Fruit fly (Drosophila melanogaster) whole organism, embryonic: Measurements from ENCODE around the gene CG14113.

ENCODE experiments used
- Atf6 ChIP-seq: fragments of 200-800 bp; sonication (Bioruptor generic); IDR thresholded peaks from 2 replicates; pipeline ENCODE4 v1.3.6; 2022; ENCODE audit warnings: missing biosample characterization, missing genetic modification characterization
- CG10274 ChIP-seq: fragments of 200-800 bp; sonication (Bioruptor generic); optimal IDR thresholded peaks from 3 replicates; lab custom pipeline; 2017; ENCODE audit warnings: missing biosample characterization, mild to moderate bottlenecking, missing genetic modification characterization
- CG11504 ChIP-seq: fragments of 200-800 bp; sonication (Bioruptor generic); optimal IDR thresholded peaks from 3 replicates; lab custom pipeline; 2019; ENCODE audit warnings: missing biosample characterization, mild to moderate bottlenecking, missing genetic modification characterization, moderate library complexity
- CG12219 ChIP-seq: fragments of 200-800 bp; sonication (Bioruptor generic); optimal IDR thresholded peaks from 3 replicates; lab custom pipeline; 2018; ENCODE audit warnings: missing biosample characterization, mild to moderate bottlenecking, missing genetic modification characterization
- CG13424 ChIP-seq: fragments of 200-800 bp; sonication (Bioruptor generic); optimal IDR thresholded peaks from 2 replicates; lab custom pipeline; 2019; ENCODE audit warnings: missing biosample characterization, mild to moderate bottlenecking, missing genetic modification characterization, moderate library complexity
- CG13894 ChIP-seq: fragments of 200-800 bp; sonication (Bioruptor generic); optimal IDR thresholded peaks from 3 replicates; lab custom pipeline; 2018; ENCODE audit warnings: missing biosample characterization, mild to moderate bottlenecking, missing genetic modification characterization, moderate library complexity
- CG1647 ChIP-seq: fragments of 200-800 bp; sonication (Bioruptor generic); optimal IDR thresholded peaks from 3 replicates; lab custom pipeline; 2016; ENCODE audit warnings: missing biosample characterization, missing genetic modification characterization
- CG17612 ChIP-seq: fragments of 200-800 bp; sonication (Bioruptor generic); IDR thresholded peaks from 2 replicates; pipeline ENCODE4 v1.3.6; 2022; ENCODE audit warnings: missing biosample characterization, missing genetic modification characterization
- CG2199 ChIP-seq: fragments of 200-800 bp; sonication (Bioruptor generic); IDR thresholded peaks from 3 replicates; pipeline ENCODE4 v1.3.6; 2022; ENCODE audit warnings: missing biosample characterization, missing genetic modification characterization
- CG32532 ChIP-seq: fragments of 200-800 bp; sonication (Bioruptor generic); IDR thresholded peaks from 2 replicates; pipeline ENCODE4 v1.3.6; 2022; ENCODE audit warnings: missing biosample characterization, missing genetic modification characterization
- CG6791 ChIP-seq: fragments of 200-800 bp; sonication (Bioruptor generic); IDR thresholded peaks from 3 replicates; pipeline ENCODE4 v1.3.6; 2022; ENCODE audit warnings: missing biosample characterization, missing genetic modification characterization; ENCODE audit not compliant: partially characterized antibody
- CG6813 ChIP-seq: fragments of 200-800 bp; sonication (Bioruptor generic); optimal IDR thresholded peaks from 2 replicates; lab custom pipeline; 2017; ENCODE audit warnings: missing biosample characterization, missing genetic modification characterization, mild to moderate bottlenecking, moderate library complexity, missing genetic modification reagents
- CG8478 ChIP-seq: fragments of >200 bp; optimal IDR thresholded peaks from 2 replicates; lab custom pipeline; 2018
- CG9797 ChIP-seq: fragments of 200-800 bp; sonication (Bioruptor generic); optimal IDR thresholded peaks from 3 replicates; lab custom pipeline; 2018; ENCODE audit warnings: missing biosample characterization, mild to moderate bottlenecking, missing genetic modification characterization
- CTCF ChIP-seq: fragments of 200-800 bp; sonication (Bioruptor generic); optimal IDR thresholded peaks from 2 replicates; lab custom pipeline; 2017; ENCODE audit warnings: missing biosample characterization, mild to moderate bottlenecking, missing genetic modification characterization, moderate library complexity
- Camta ChIP-seq: fragments of 200-800 bp; sonication (Bioruptor generic); optimal IDR thresholded peaks from 2 replicates; lab custom pipeline; 2016; ENCODE audit warnings: missing biosample characterization, missing genetic modification characterization
- Dad ChIP-seq: fragments of 200-800 bp; sonication (Bioruptor generic); optimal IDR thresholded peaks from 3 replicates; lab custom pipeline; 2016; ENCODE audit warnings: missing biosample characterization, missing genetic modification characterization
- E2f1 ChIP-seq: fragments of 200-800 bp; sonication (Bioruptor generic); IDR thresholded peaks from 2 replicates; pipeline ENCODE4 v1.3.6; 2022; ENCODE audit warnings: missing biosample characterization, missing genetic modification characterization
- Elba2 ChIP-seq: fragments of 200-800 bp; sonication (Bioruptor generic); optimal IDR thresholded peaks from 3 replicates; lab custom pipeline; 2016; ENCODE audit warnings: missing biosample characterization, missing genetic modification characterization
- Ets65A ChIP-seq: fragments of 200-800 bp; sonication (Bioruptor generic); peaks from one replicate; lab custom pipeline; 2016; ENCODE audit warnings: missing biosample characterization, missing genetic modification characterization
- Lhr ChIP-seq: fragments of 200-800 bp; sonication (Bioruptor generic); optimal IDR thresholded peaks from 3 replicates; lab custom pipeline; 2017; ENCODE audit warnings: mild to moderate bottlenecking, missing biosample characterization, missing genetic modification reagents, missing genetic modification characterization
- Med ChIP-seq: fragments of 200-800 bp; sonication (Bioruptor generic); peaks from one replicate; lab custom pipeline; 2016; ENCODE audit warnings: missing biosample characterization, missing genetic modification characterization, mild to moderate bottlenecking, inconsistent platforms, moderate library complexity
- Pdp1 ChIP-seq, 2 experiments: fragments of 200-800 bp; sonication (Bioruptor generic); optimal IDR thresholded peaks; 3 replicates each; lab custom pipeline; 2016; ENCODE audit warnings: missing biosample characterization in 2 of 2, missing genetic modification characterization in 2 of 2, mild to moderate bottlenecking in 1 of 2, moderate library complexity in 1 of 2
- amos ChIP-seq: fragments of 200-800 bp; sonication (Bioruptor generic); IDR thresholded peaks from 2 replicates; pipeline ENCODE4 v1.3.6; 2022; ENCODE audit warnings: missing biosample characterization, missing genetic modification characterization; ENCODE audit not compliant: partially characterized antibody
- br ChIP-seq: fragments of >200 bp; optimal IDR thresholded peaks from 2 replicates; lab custom pipeline; 2017
- cad ChIP-seq: fragments of >200 bp; optimal IDR thresholded peaks from 2 replicates; lab custom pipeline; 2017; ENCODE audit warnings: missing biosample characterization, missing genetic modification characterization
- crp ChIP-seq, 2 experiments: fragments of 200-800 bp; sonication (Bioruptor generic); optimal IDR thresholded peaks; 2 replicates in 1 of 2; 3 replicates in 1 of 2; lab custom pipeline; 2017; ENCODE audit warnings: missing biosample characterization in 2 of 2, missing genetic modification characterization in 2 of 2, mild to moderate bottlenecking in 1 of 2, moderate library complexity in 1 of 2
- dati ChIP-seq: fragments of 200-800 bp; sonication (Bioruptor generic); IDR thresholded peaks from 2 replicates; pipeline ENCODE4 v1.3.6; 2022; ENCODE audit warnings: missing biosample characterization, missing genetic modification characterization
- esg ChIP-seq: fragments of 200-800 bp; sonication (Bioruptor generic); conservative IDR thresholded peaks from 2 replicates; pipeline ENCODE4 v1.3.6; 2022; ENCODE audit warnings: missing biosample characterization, missing genetic modification characterization
- fd3F ChIP-seq: fragments of 200-800 bp; sonication (Bioruptor generic); optimal IDR thresholded peaks from 2 replicates; lab custom pipeline; 2018; ENCODE audit warnings: missing biosample characterization, mild to moderate bottlenecking, missing genetic modification characterization, moderate library complexity
- gsb ChIP-seq: fragments of 200-800 bp; sonication (Bioruptor generic); IDR thresholded peaks from 2 replicates; pipeline ENCODE4 v1.3.6; 2022; ENCODE audit warnings: missing biosample characterization, missing genetic modification characterization
- knrl ChIP-seq: fragments of 200-800 bp; sonication (Bioruptor generic); IDR thresholded peaks from 3 replicates; pipeline ENCODE4 v1.3.6; 2022; ENCODE audit warnings: missing biosample characterization, missing genetic modification characterization; ENCODE audit not compliant: partially characterized antibody
- nerfin-1 ChIP-seq: fragments of 200-800 bp; sonication (Bioruptor generic); optimal IDR thresholded peaks from 3 replicates; lab custom pipeline; 2019; ENCODE audit warnings: missing biosample characterization, mild to moderate bottlenecking, missing genetic modification characterization, moderate library complexity
- nmo ChIP-seq: fragments of 200-800 bp; sonication (Bioruptor generic); optimal IDR thresholded peaks from 2 replicates; lab custom pipeline; 2018; ENCODE audit warnings: missing biosample characterization, mild to moderate bottlenecking, missing genetic modification characterization, moderate library complexity
- sens-2 ChIP-seq: fragments of 200-800 bp; sonication (Bioruptor generic); IDR thresholded peaks from 2 replicates; pipeline ENCODE4 v1.3.6; 2022; ENCODE audit warnings: missing biosample characterization, missing genetic modification characterization
- stwl ChIP-seq: fragments of 200-800 bp; sonication (Bioruptor generic); optimal IDR thresholded peaks from 3 replicates; lab custom pipeline; 2018; ENCODE audit warnings: missing biosample characterization, mild to moderate bottlenecking, missing genetic modification characterization, moderate library complexity
- zen2 ChIP-seq: fragments of 200-800 bp; sonication (Bioruptor generic); IDR thresholded peaks from 3 replicates; pipeline ENCODE4 v1.3.6; 2022; ENCODE audit warnings: missing biosample characterization, missing genetic modification characterization; ENCODE audit not compliant: partially characterized antibody

The CG14113 gene

DNA sequence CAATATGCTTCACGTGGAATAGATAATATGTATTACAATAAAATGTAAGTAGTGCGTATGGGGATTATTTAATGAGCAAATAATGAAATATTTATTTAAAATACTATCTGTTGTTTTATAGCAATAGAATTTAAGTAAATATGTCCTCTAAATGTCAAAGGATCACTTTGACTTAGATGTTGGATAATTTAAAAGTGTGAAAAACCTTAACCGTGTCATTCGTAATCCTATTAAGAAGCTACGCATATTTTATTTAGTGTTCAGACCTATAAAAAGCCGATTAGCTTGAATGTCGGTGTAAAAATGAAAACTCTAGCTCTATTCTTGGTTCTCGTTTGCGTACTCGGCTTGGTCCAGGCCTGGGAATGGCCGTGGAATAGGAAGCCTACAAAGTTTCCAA, 27.6 kb upstream of the CG14113 start, which contains the start of gene SP:
SP (plus strand) TSS at position 301 of the 400 bp plus-strand sequence.
- TF ChIP-seq CG1647 (GFP tag; lab: Kevin White, UChicago) (no peak), Pdp1 (GFP tag; optimal IDR thresholded peaks at IDR 0.05; lab: Kevin White, UChicago) (no peak), esg (GFP tag; lab: Robert Waterston, UW) (no peak), E2f1 (no peak), CG10274 (GFP tag; lab: Kevin White, UChicago) (no peak), CG6791 (GFP tag; lab: Robert Waterston, UW) (no peak), fd3F (no peak), CTCF (no peak), CG32532 (GFP tag; lab: Robert Waterston, UW) (no peak), nerfin-1 (tag; lab: Kevin White, UChicago) (no peak)

DNA sequence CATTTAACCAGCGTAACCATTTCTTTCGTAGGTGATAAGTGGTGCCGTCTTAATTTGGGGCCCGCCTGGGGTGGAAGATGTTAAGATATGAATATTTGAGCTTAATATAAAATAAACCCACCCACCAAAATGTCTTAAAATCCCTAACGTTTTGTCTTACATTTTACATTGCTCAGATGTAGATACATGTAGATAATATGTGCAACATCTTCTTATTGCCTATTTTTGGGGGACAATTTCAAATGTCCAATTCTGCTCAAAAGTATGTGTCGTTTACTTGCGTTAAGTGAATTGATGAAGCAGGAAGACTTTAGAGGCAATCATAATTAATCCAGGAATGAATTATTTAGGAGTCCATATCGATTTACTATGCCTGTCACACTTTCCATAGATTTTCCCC, 27.1 kb upstream of the CG14113 start:
- TF ChIP-seq Atf6 (no peak), zen2 (peak; percentile 11; the same call in 1 of the 3 replicates), knrl (GFP tag; lab: Robert Waterston, UW) (peak; percentile 39; the same call in 2 of the 3 replicates), amos (GFP tag; lab: Robert Waterston, UW) (peak; percentile 59), gsb (no peak), CG17612 (peak; percentile 16; the same call in 1 of the 2 replicates), CG11504 (tag; lab: Kevin White, UChicago) (peak; percentile 16), Elba2 (GFP tag; lab: Kevin White, UChicago) (no peak), crp (GFP tag; optimal IDR thresholded peaks at IDR 0.05; lab: Kevin White, UChicago) (no peak), CTCF (peak; percentile 69), Lhr (GFP tag; lab: Kevin White, UChicago) (no peak), Med (GFP tag; lab: Kevin White, UChicago) (peak; percentile 6), stwl (tag; lab: Kevin White, UChicago) (peak; percentile 67), CG12219 (no peak), CG13894 (no peak), CG6791 (GFP tag; lab: Robert Waterston, UW) (peak; percentile 57; the same call in 2 of the 3 replicates), CG9797 (GFP tag; lab: Kevin White, UChicago) (no peak), Dad (GFP tag; lab: Kevin White, UChicago) (no peak), CG2199 (GFP tag; lab: Robert Waterston, UW) (0 out of 3 replicates have a peak, but pooled peaks have one; percentile 50)
- TF ChIP-seq, all 482 proteins: peak for 10

dm6 chr3L:13312250-13312649, 16.7 kb upstream of the CG14113 start:
- TF ChIP-seq sens-2 (GFP tag; lab: Robert Waterston, UW) (0 out of 2 replicates have a peak, but pooled peaks have one; percentile 24), CG13424 (tag; lab: Kevin White, UChicago) (no peak), br (lab: Kevin White, UChicago) (no peak), Camta (no peak), cad (no peak), CG13894 (peak; percentile 91), nmo (no peak), CG6813 (GFP tag; lab: Kevin White, UChicago) (no peak), dati (GFP tag; lab: Robert Waterston, UW) (no peak), Lhr (GFP tag; lab: Kevin White, UChicago) (no peak), Ets65A (GFP tag; lab: Kevin White, UChicago) (peak; percentile 3), stwl (tag; lab: Kevin White, UChicago) (no peak), CG8478 (lab: Kevin White, UChicago) (no peak), CG9797 (GFP tag; lab: Kevin White, UChicago) (no peak)
